Worm (Caenorhabditis elegans) whole organism, mixed stage, embryonic: ENCODE data around the gene Y75B8A.63.

Experiments
- M03D4.4 ChIP-seq: sonication (generic microtip); optimal IDR thresholded peaks from 2 replicates; lab custom pipeline; 2017; ENCODE audit warnings: mild to moderate bottlenecking, missing genetic modification characterization, missing compliant biosample characterization
- bed-3 ChIP-seq: fragments of 200-800 bp; sonication (Bioruptor generic); optimal IDR thresholded peaks from 3 replicates; lab custom pipeline; 2018; ENCODE audit warnings: mild to moderate bottlenecking, missing genetic modification characterization, moderate library complexity, missing compliant biosample characterization
- blmp-1 ChIP-seq: fragments of 150-350 bp; optimal IDR thresholded peaks from 2 replicates; lab custom pipeline; 2014; ENCODE audit warnings: missing biosample characterization, missing genetic modification characterization
- ceh-39 ChIP-seq: fragments of 150-350 bp; optimal IDR thresholded peaks from 2 replicates; lab custom pipeline; 2014; ENCODE audit warnings: missing biosample characterization, missing genetic modification characterization
- ceh-43 ChIP-seq: fragments of 200-800 bp; sonication (Bioruptor generic); optimal IDR thresholded peaks from 2 replicates; lab custom pipeline; 2018; ENCODE audit warnings: mild to moderate bottlenecking, missing genetic modification characterization, moderate library complexity, missing compliant biosample characterization
- ceh-83 ChIP-seq: fragments of 200-800 bp; sonication (Bioruptor generic); optimal IDR thresholded peaks from 2 replicates; lab custom pipeline; 2018; ENCODE audit warnings: mild to moderate bottlenecking, missing genetic modification characterization, missing compliant biosample characterization
- ces-1 ChIP-seq: fragments of 150-350 bp; optimal IDR thresholded peaks from 2 replicates; lab custom pipeline; 2014; ENCODE audit warnings: missing biosample characterization, missing genetic modification reagents, missing genetic modification characterization
- cnd-1 ChIP-seq: fragments of 200-800 bp; sonication (Bioruptor generic); optimal IDR thresholded peaks from 2 replicates; lab custom pipeline; 2018; ENCODE audit warnings: mild to moderate bottlenecking, missing genetic modification characterization, missing compliant biosample characterization
- drap-1 ChIP-seq: fragments of 200-800 bp; sonication (Bioruptor generic); optimal IDR thresholded peaks from 3 replicates; lab custom pipeline; 2018; ENCODE audit warnings: mild to moderate bottlenecking, missing genetic modification characterization, missing compliant biosample characterization
- elt-1 ChIP-seq: sonication (generic microtip); optimal IDR thresholded peaks from 2 replicates; lab custom pipeline; 2017; ENCODE audit warnings: missing genetic modification characterization, mild to moderate bottlenecking, missing compliant biosample characterization, antibody characterized with exemption, moderate library complexity, borderline replicate concordance; ENCODE audit not compliant: insufficient read depth
- elt-3 ChIP-seq: fragments of 150-350 bp; optimal IDR thresholded peaks from 2 replicates; lab custom pipeline; 2014; ENCODE audit warnings: missing biosample characterization, missing genetic modification characterization
- flh-1 ChIP-seq: fragments of 200-800 bp; sonication (Bioruptor generic); optimal IDR thresholded peaks from 2 replicates; lab custom pipeline; 2018; ENCODE audit warnings: mild to moderate bottlenecking, missing genetic modification characterization, moderate library complexity, missing compliant biosample characterization
- ham-2 ChIP-seq: fragments of 200-800 bp; sonication (Bioruptor generic); optimal IDR thresholded peaks from 2 replicates; lab custom pipeline; 2018; ENCODE audit warnings: mild to moderate bottlenecking, missing genetic modification characterization, missing compliant biosample characterization
- hlh-1 ChIP-seq: fragments of 150-350 bp; optimal IDR thresholded peaks from 2 replicates; lab custom pipeline; 2014; ENCODE audit warnings: missing biosample characterization, missing genetic modification reagents, missing genetic modification characterization
- lin-13 ChIP-seq: fragments of 150-350 bp; optimal IDR thresholded peaks from 2 replicates; lab custom pipeline; 2014; ENCODE audit warnings: missing biosample characterization, missing genetic modification characterization
- lin-32 ChIP-seq: fragments of 200-800 bp; sonication (Bioruptor generic); optimal IDR thresholded peaks from 2 replicates; lab custom pipeline; 2018; ENCODE audit warnings: mild to moderate bottlenecking, missing genetic modification characterization, missing compliant biosample characterization
- lsy-2 ChIP-seq: fragments of 150-350 bp; optimal IDR thresholded peaks from 2 replicates; lab custom pipeline; 2014; ENCODE audit warnings: missing biosample characterization, missing genetic modification characterization
- mab-5 ChIP-seq: fragments of 150-350 bp; optimal IDR thresholded peaks from 2 replicates; lab custom pipeline; 2014; ENCODE audit warnings: missing biosample characterization, missing genetic modification characterization
- mep-1 ChIP-seq: fragments of 150-350 bp; optimal IDR thresholded peaks from 2 replicates; lab custom pipeline; 2017; ENCODE audit warnings: missing biosample characterization, missing genetic modification reagents, missing genetic modification characterization, inconsistent platforms
- mls-2 ChIP-seq: sonication (generic microtip); optimal IDR thresholded peaks from 2 replicates; lab custom pipeline; 2016; ENCODE audit warnings: mild to moderate bottlenecking, missing genetic modification characterization, moderate library complexity, missing compliant biosample characterization
- nhr-12 ChIP-seq: fragments of 150-350 bp; optimal IDR thresholded peaks from 2 replicates; lab custom pipeline; 2014; ENCODE audit warnings: missing biosample characterization, missing genetic modification characterization
- nhr-2 ChIP-seq: fragments of 150-350 bp; optimal IDR thresholded peaks from 2 replicates; lab custom pipeline; 2014; ENCODE audit warnings: missing biosample characterization, missing genetic modification characterization
- nhr-237 ChIP-seq: fragments of 150-350 bp; optimal IDR thresholded peaks from 2 replicates; lab custom pipeline; 2014; ENCODE audit warnings: missing biosample characterization, missing genetic modification characterization
- nhr-28 ChIP-seq: fragments of 150-350 bp; optimal IDR thresholded peaks from 2 replicates; lab custom pipeline; 2014; ENCODE audit warnings: missing biosample characterization, missing genetic modification characterization
- nhr-76 ChIP-seq: sonication (generic microtip); optimal IDR thresholded peaks from 2 replicates; lab custom pipeline; 2017; ENCODE audit warnings: missing biosample characterization, missing genetic modification characterization
- pha-4 ChIP-seq: fragments of 150-350 bp; optimal IDR thresholded peaks from 2 replicates; lab custom pipeline; 2018; ENCODE audit warnings: missing biosample characterization, missing genetic modification reagents, missing genetic modification characterization
- sem-2 ChIP-seq: fragments of 200-800 bp; sonication (Bioruptor generic); optimal IDR thresholded peaks from 2 replicates; lab custom pipeline; 2018; ENCODE audit warnings: mild to moderate bottlenecking, missing genetic modification characterization, missing compliant biosample characterization
- snpc-4 ChIP-seq: fragments of 150-350 bp; optimal IDR thresholded peaks from 2 replicates; lab custom pipeline; 2014; ENCODE audit warnings: missing biosample characterization, missing genetic modification characterization
- sptf-1 ChIP-seq: sonication (generic microtip); optimal IDR thresholded peaks from 2 replicates; lab custom pipeline; 2017; ENCODE audit warnings: mild to moderate bottlenecking, missing genetic modification characterization, moderate library complexity, missing compliant biosample characterization
- tbx-8 ChIP-seq: fragments of 200-800 bp; sonication (Bioruptor generic); optimal IDR thresholded peaks from 2 replicates; lab custom pipeline; 2018; ENCODE audit warnings: mild to moderate bottlenecking, missing genetic modification characterization, moderate library complexity, missing compliant biosample characterization
- unc-120 ChIP-seq: sonication (generic microtip); optimal IDR thresholded peaks from 2 replicates; lab custom pipeline; 2017; ENCODE audit warnings: missing genetic modification characterization, missing compliant biosample characterization; ENCODE audit not compliant: poor library complexity, severe bottlenecking
- unc-39 ChIP-seq: fragments of 150-350 bp; optimal IDR thresholded peaks from 2 replicates; lab custom pipeline; 2014; ENCODE audit warnings: missing biosample characterization, missing genetic modification characterization
- unc-62 ChIP-seq: fragments of 150-350 bp; optimal IDR thresholded peaks from 2 replicates; lab custom pipeline; 2014; ENCODE audit warnings: missing biosample characterization, missing genetic modification reagents, missing genetic modification characterization
- zip-8 ChIP-seq: fragments of 150-350 bp; optimal IDR thresholded peaks from 2 replicates; lab custom pipeline; 2014; ENCODE audit warnings: missing biosample characterization, missing genetic modification characterization
- ztf-11 ChIP-seq: fragments of 150-350 bp; optimal IDR thresholded peaks from 2 replicates; lab custom pipeline; 2014; ENCODE audit warnings: missing biosample characterization, missing genetic modification characterization

The Y75B8A.63 gene

DNA sequence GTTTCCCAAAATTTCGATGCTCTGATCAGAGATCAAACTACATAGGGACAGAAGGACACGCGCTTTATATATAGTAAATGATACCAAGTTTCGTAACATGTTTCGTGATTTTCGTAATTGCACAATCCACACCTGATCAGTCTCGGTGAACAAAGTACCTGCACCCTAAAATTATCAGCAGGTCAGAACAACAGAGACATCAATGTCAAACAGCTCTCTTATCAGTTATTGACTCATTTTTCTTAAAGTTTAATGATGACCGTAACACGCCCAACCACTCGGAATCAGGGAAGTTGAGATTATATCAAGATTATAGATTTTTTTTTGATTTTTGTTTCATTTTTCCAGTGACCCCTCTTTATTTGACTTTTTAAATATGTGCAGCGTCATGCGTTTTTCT, 10.3 kb upstream of the Y75B8A.63 start:
- TF ChIP-seq drap-1 (GFP tag; lab: Kevin White, UChicago) (no peak), blmp-1 (tag; lab: Kevin White, UChicago) (no peak), elt-3 (no peak), pha-4 (tag; lab: Kevin White, UChicago) (no peak), ztf-11 (tag; lab: Kevin White, UChicago) (no peak), nhr-76 (tag; lab: Kevin White, UChicago) (no peak), bed-3 (GFP tag; lab: Kevin White, UChicago) (no peak), snpc-4 (tag; lab: Kevin White, UChicago) (no peak), hlh-1 (no peak), ceh-39 (no peak), nhr-2 (tag; lab: Kevin White, UChicago) (no peak), ceh-43 (GFP tag; lab: Kevin White, UChicago) (no peak), unc-120 (tag; lab: Kevin White, UChicago) (no peak), ceh-83 (GFP tag; lab: Kevin White, UChicago) (no peak), nhr-28 (tag; lab: Kevin White, UChicago) (no peak), lsy-2 (tag; lab: Kevin White, UChicago) (no peak), unc-62 (GFP tag; lab: Kevin White, UChicago) (no peak), unc-39 (tag; lab: Kevin White, UChicago) (no peak)

DNA sequence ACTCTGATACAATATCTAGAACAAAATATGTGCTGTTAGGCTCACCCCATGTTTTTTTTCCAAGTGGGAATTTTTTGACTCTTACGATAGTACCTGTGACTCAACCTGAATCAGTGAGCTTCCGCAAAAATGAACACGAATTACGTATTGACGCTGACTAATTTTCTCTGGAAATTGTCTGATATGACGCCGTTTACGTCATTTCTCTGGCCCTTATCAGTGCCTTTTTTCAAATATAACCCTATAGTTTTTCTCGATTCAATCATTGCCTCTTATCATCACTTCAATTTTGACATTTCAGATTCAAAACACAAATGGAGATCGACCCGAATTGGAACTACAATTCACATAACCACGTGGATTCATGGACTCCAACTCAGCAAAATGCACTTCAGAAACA, 9.0 kb upstream of the Y75B8A.63 start, which contains the start of gene Y75B8A.28:
TSS of gene Y75B8A.28 (plus strand) at position 296 of the 400 bp plus-strand sequence.
- TF ChIP-seq blmp-1 (tag; lab: Kevin White, UChicago) = no peak
- TF ChIP-seq nhr-237 (tag; lab: Kevin White, UChicago) = no peak
- TF ChIP-seq mep-1 (tag; lab: Kevin White, UChicago) = no peak
- no peak for TF ChIP-seq nhr-76 (tag; lab: Kevin White, UChicago)
- TF ChIP-seq ceh-83 (GFP tag; lab: Kevin White, UChicago) = no peak

DNA sequence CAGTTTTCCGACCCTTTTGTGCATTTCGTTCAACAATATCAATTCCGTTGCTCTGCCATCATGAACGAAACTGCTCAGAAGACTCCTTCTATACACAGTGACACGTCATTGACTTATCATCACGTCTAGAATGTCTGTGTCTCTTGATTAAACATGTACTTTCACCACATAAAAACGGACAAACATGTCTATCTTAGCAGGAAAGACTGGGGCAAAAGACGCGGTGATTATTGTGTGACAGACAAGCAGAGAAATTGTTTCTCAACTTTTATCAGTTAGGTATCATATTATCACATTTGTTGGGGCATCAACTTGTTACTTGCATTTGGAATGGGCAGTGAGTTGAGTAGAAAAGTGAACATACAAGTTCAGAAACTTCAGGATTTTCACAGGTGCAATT, 2.5 kb upstream of the Y75B8A.63 start:
- no peak for TF ChIP-seq drap-1 (GFP tag; lab: Kevin White, UChicago)
- TF ChIP-seq elt-3 = no peak
- TF ChIP-seq ztf-11 (tag; lab: Kevin White, UChicago) = no peak
- no peak for TF ChIP-seq snpc-4 (tag; lab: Kevin White, UChicago)
- no peak for TF ChIP-seq pha-4 (tag; lab: Kevin White, UChicago)
- no peak for TF ChIP-seq flh-1 (GFP tag; lab: Kevin White, UChicago)
- TF ChIP-seq ham-2 = no peak
- no peak for TF ChIP-seq unc-39 (tag; lab: Kevin White, UChicago)
- TF ChIP-seq ceh-43 (GFP tag; lab: Kevin White, UChicago) = no peak
- TF ChIP-seq elt-1 = no peak
- no peak for TF ChIP-seq unc-62 (GFP tag; lab: Kevin White, UChicago)
- no peak for TF ChIP-seq unc-120 (tag; lab: Kevin White, UChicago)
- TF ChIP-seq ceh-83 (GFP tag; lab: Kevin White, UChicago) = no peak

DNA sequence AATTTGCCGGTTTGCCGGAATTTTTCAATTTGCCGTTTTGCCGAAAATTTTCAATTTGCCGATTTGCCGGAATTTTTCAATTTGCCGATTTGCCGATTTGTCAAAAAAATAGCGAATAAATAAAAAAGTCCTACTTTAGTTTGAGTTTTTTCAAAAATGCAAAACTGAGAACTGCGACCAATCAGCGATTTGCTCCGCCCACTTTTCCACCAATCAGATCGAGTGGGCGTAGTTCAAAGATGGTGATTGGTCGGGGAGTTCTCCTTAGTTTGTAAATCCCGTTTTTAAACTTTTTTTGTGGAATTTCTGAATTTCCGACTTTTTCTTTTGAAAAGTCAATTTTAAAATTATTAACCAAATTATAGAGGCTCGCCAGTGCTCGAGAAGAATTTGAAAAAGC, 3.6 kb downstream of the Y75B8A.63 start:
- TF ChIP-seq blmp-1 (tag; lab: Kevin White, UChicago) = no peak
- TF ChIP-seq lin-32 = no peak
- TF ChIP-seq M03D4.4 (tag; lab: Kevin White, UChicago) = no peak
- no peak for TF ChIP-seq tbx-8 (GFP tag; lab: Kevin White, UChicago)
- no peak for TF ChIP-seq nhr-2 (tag; lab: Kevin White, UChicago)
- TF ChIP-seq ces-1 (GFP tag; lab: Kevin White, UChicago) = no peak
- no peak for TF ChIP-seq unc-120 (tag; lab: Kevin White, UChicago)
- TF ChIP-seq nhr-76 (tag; lab: Kevin White, UChicago) = no peak
- TF ChIP-seq cnd-1 = no peak
- no peak for TF ChIP-seq elt-3
- TF ChIP-seq nhr-12 (tag; lab: Kevin White, UChicago) = no peak
- TF ChIP-seq ceh-39 = no peak
- TF ChIP-seq zip-8 (tag; lab: Kevin White, UChicago) = no peak
- TF ChIP-seq snpc-4 (tag; lab: Kevin White, UChicago) = no peak
- no peak for TF ChIP-seq bed-3 (GFP tag; lab: Kevin White, UChicago)

DNA sequence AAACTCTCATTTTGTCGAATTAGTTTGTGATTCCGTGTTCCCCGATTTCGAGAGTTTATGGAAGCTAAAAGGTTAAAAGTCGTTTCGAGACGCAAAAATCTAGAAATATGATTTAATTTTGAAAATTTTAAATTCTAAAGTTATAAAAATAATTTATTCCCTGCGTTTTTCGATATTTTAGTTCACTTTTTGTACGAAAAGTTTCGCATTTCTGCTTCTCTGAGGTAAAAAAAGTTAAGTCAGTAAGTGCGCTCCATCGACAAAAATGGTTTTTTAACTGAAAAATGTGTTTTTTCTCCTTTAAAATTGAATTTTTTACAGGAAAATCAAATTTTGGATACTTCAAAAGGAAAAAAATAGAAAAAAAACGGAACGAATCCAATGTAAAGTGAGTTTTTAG, 5.7 kb downstream of the Y75B8A.63 start, which contains the start of gene zip-1:
TSS of gene zip-1 (plus strand) at position 301 of the 400 bp plus-strand sequence.
- no peak for TF ChIP-seq ceh-43 (GFP tag; lab: Kevin White, UChicago)
- no peak for TF ChIP-seq unc-39 (tag; lab: Kevin White, UChicago)
- no peak for TF ChIP-seq lsy-2 (tag; lab: Kevin White, UChicago)
- TF ChIP-seq mls-2 = no peak
- TF ChIP-seq blmp-1 (tag; lab: Kevin White, UChicago) = no peak
- TF ChIP-seq lin-13 (tag; lab: Kevin White, UChicago) = no peak
- TF ChIP-seq ztf-11 (tag; lab: Kevin White, UChicago) = no peak
- no peak for TF ChIP-seq cnd-1
- no peak for TF ChIP-seq mab-5 (tag; lab: Kevin White, UChicago)
- no peak for TF ChIP-seq flh-1 (GFP tag; lab: Kevin White, UChicago)
- no peak for TF ChIP-seq sem-2 (GFP tag; lab: Kevin White, UChicago)
- TF ChIP-seq nhr-76 (tag; lab: Kevin White, UChicago) = no peak
- TF ChIP-seq unc-120 (tag; lab: Kevin White, UChicago) = no peak
- TF ChIP-seq nhr-2 (tag; lab: Kevin White, UChicago) = no peak
- TF ChIP-seq ceh-83 (GFP tag; lab: Kevin White, UChicago) = no peak
- TF ChIP-seq hlh-1 = no peak
- TF ChIP-seq tbx-8 (GFP tag; lab: Kevin White, UChicago) = no peak
- TF ChIP-seq drap-1 (GFP tag; lab: Kevin White, UChicago) = no peak
- no peak for TF ChIP-seq M03D4.4 (tag; lab: Kevin White, UChicago)
- no peak for TF ChIP-seq sptf-1 (tag; lab: Kevin White, UChicago)
